Fruit fly (Drosophila melanogaster) whole organism, wandering third instar larva: ENCODE data around the gene alpha-Est7.

Source experiments
- Abd-B ChIP-seq: fragments of >200 bp; optimal IDR thresholded peaks from 2 replicates; lab custom pipeline; 2017; ENCODE audit warnings: missing biosample characterization, missing genetic modification characterization
- CG32264 ChIP-seq: fragments of 200-800 bp; sonication (Bioruptor generic); optimal IDR thresholded peaks from 2 replicates; lab custom pipeline; 2016; ENCODE audit warnings: missing biosample characterization, missing genetic modification characterization
- CG9705 ChIP-seq: fragments of 200-800 bp; sonication (Bioruptor generic); optimal IDR thresholded peaks from 2 replicates; lab custom pipeline; 2018; ENCODE audit warnings: missing biosample characterization, mild to moderate bottlenecking, missing genetic modification characterization
- CrebA ChIP-seq: fragments of 200-800 bp; sonication (Bioruptor generic); optimal IDR thresholded peaks from 2 replicates; lab custom pipeline; 2016; ENCODE audit warnings: missing biosample characterization, mild to moderate bottlenecking, missing genetic modification characterization, borderline replicate concordance
- Dfd ChIP-seq: fragments of >200 bp; optimal IDR thresholded peaks from 2 replicates; lab custom pipeline; 2017; ENCODE audit warnings: missing biosample characterization, missing genetic modification characterization
- Dif ChIP-seq: fragments of 200-275, 200-300 bp; sonication (Bioruptor generic); optimal IDR thresholded peaks from 2 replicates; lab custom pipeline; 2018; ENCODE audit warnings: missing biosample characterization, missing genetic modification characterization; ENCODE audit not compliant: partially characterized antibody
- GATAd ChIP-seq: sonication (Bioruptor generic); optimal IDR thresholded peaks from 2 replicates; lab custom pipeline; 2016; ENCODE audit warnings: missing biosample characterization, missing genetic modification characterization
- HLH106 ChIP-seq: fragments of 200-800 bp; optimal IDR thresholded peaks from 3 replicates; lab custom pipeline; 2019; ENCODE audit warnings: missing biosample characterization, mild to moderate bottlenecking, missing genetic modification characterization, moderate library complexity
- Hnf4 ChIP-seq: fragments of 200-800 bp; sonication (Bioruptor generic); optimal IDR thresholded peaks from 2 replicates; lab custom pipeline; 2016; ENCODE audit warnings: missing biosample characterization, mild to moderate bottlenecking, missing genetic modification characterization
- Hr78 ChIP-seq: fragments of >200 bp; optimal IDR thresholded peaks from 2 replicates; lab custom pipeline; 2017; ENCODE audit warnings: missing biosample characterization, missing genetic modification characterization
- Hr83 ChIP-seq: fragments of 200-300 bp; sonication (Bioruptor generic); optimal IDR thresholded peaks from 2 replicates; lab custom pipeline; 2016; ENCODE audit warnings: missing biosample characterization, mild to moderate bottlenecking, missing genetic modification characterization, moderate library complexity; ENCODE audit not compliant: poor library complexity, severe bottlenecking
- Jra ChIP-seq: sonication (Bioruptor generic); optimal IDR thresholded peaks from 2 replicates; lab custom pipeline; 2016; ENCODE audit warnings: missing biosample characterization, missing genetic modification characterization
- Mio ChIP-seq: sonication (Bioruptor generic); optimal IDR thresholded peaks from 2 replicates; lab custom pipeline; 2016; ENCODE audit warnings: missing biosample characterization, missing genetic modification characterization
- Myc ChIP-seq: fragments of >200 bp; optimal IDR thresholded peaks from 2 replicates; lab custom pipeline; 2017
- N ChIP-seq: fragments of >200 bp; optimal IDR thresholded peaks from 2 replicates; lab custom pipeline; 2018; ENCODE audit warnings: missing biosample characterization, missing external identifiers, missing genetic modification characterization
- OdsH ChIP-seq: fragments of 200-800 bp; sonication (Bioruptor generic); optimal IDR thresholded peaks from 2 replicates; lab custom pipeline; 2016; ENCODE audit warnings: missing biosample characterization, mild to moderate bottlenecking, missing genetic modification characterization
- Rel ChIP-seq, 2 experiments: fragments of 200-800 bp; sonication (Bioruptor generic) in 1 of 2; optimal IDR thresholded peaks; 2 replicates in 1 of 2; 3 replicates in 1 of 2; lab custom pipeline; 2016 to 2019; ENCODE audit warnings: mild to moderate bottlenecking in 2 of 2, missing biosample characterization in 2 of 2, missing genetic modification characterization in 2 of 2, moderate library complexity in 1 of 2
- Sp1 ChIP-seq: fragments of 200-800 bp; sonication (Bioruptor generic); optimal IDR thresholded peaks from 3 replicates; lab custom pipeline; 2019; ENCODE audit warnings: missing biosample characterization, mild to moderate bottlenecking, missing genetic modification characterization, moderate library complexity
- Vsx2 ChIP-seq: fragments of 200-300, 225-300 bp; sonication (Bioruptor generic); optimal IDR thresholded peaks from 2 replicates; lab custom pipeline; 2018; ENCODE audit warnings: missing biosample characterization, missing genetic modification characterization; ENCODE audit not compliant: partially characterized antibody
- br ChIP-seq: fragments of 200-800 bp; sonication (Bioruptor generic); optimal IDR thresholded peaks from 2 replicates; lab custom pipeline; 2016; ENCODE audit warnings: missing biosample characterization, missing genetic modification characterization
- brk ChIP-seq: fragments of 200-800 bp; sonication (Bioruptor generic); optimal IDR thresholded peaks from 2 replicates; lab custom pipeline; 2016; ENCODE audit warnings: missing biosample characterization, mild to moderate bottlenecking, missing genetic modification characterization
- dl ChIP-seq, 2 experiments: fragments of 175-275, 200-275 bp in 1 of 2; fragments of 200-275 bp in 1 of 2; sonication (Bioruptor generic); optimal IDR thresholded peaks; lab custom pipeline; 2018; ENCODE audit warnings: mild to moderate bottlenecking in 2 of 2, missing biosample characterization in 2 of 2, missing genetic modification characterization in 2 of 2, moderate library complexity in 2 of 2; ENCODE audit not compliant: partially characterized antibody in 2 of 2, insufficient read depth in 1 of 2
- dmrt93B ChIP-seq: fragments of 200-800 bp; sonication (Bioruptor generic); optimal IDR thresholded peaks from 2 replicates; lab custom pipeline; 2018; ENCODE audit warnings: missing biosample characterization, mild to moderate bottlenecking, missing genetic modification characterization
- dsf ChIP-seq: sonication (Bioruptor generic); optimal IDR thresholded peaks from 2 replicates; lab custom pipeline; 2016; ENCODE audit warnings: missing biosample characterization, missing genetic modification characterization, borderline replicate concordance
- ey ChIP-seq: fragments of 200-800 bp; sonication (Bioruptor generic); optimal IDR thresholded peaks from 2 replicates; lab custom pipeline; 2016; ENCODE audit warnings: missing biosample characterization, missing genetic modification characterization
- foxo ChIP-seq, 2 experiments: fragments of 200-800 bp; sonication (Bioruptor generic); optimal IDR thresholded peaks; 2 replicates in 1 of 2; 3 replicates in 1 of 2; lab custom pipeline; 2016 to 2017; ENCODE audit warnings: missing biosample characterization in 2 of 2, missing genetic modification characterization in 2 of 2
- fru ChIP-seq: fragments of 200-800 bp; sonication (Bioruptor generic); optimal IDR thresholded peaks from 3 replicates; lab custom pipeline; 2016; ENCODE audit warnings: missing biosample characterization, mild to moderate bottlenecking, missing genetic modification characterization
- h ChIP-seq: fragments of 200-800 bp; sonication (Bioruptor generic); optimal IDR thresholded peaks from 3 replicates; lab custom pipeline; 2016; ENCODE audit warnings: missing biosample characterization, mild to moderate bottlenecking, missing genetic modification characterization
- jim ChIP-seq: fragments of 175-275, 200-325 bp; sonication (Bioruptor generic); optimal IDR thresholded peaks from 2 replicates; lab custom pipeline; 2016; ENCODE audit warnings: missing biosample characterization, mild to moderate bottlenecking, missing genetic modification characterization
- lola ChIP-seq: fragments of >200 bp; optimal IDR thresholded peaks from 2 replicates; lab custom pipeline; 2017; ENCODE audit warnings: missing biosample characterization, missing genetic modification characterization
- pan ChIP-seq: fragments of >200 bp; optimal IDR thresholded peaks from 2 replicates; lab custom pipeline; 2017
- psq ChIP-seq: fragments of 200-800 bp; sonication (Bioruptor generic); optimal IDR thresholded peaks from 3 replicates; lab custom pipeline; 2017; ENCODE audit warnings: missing biosample characterization, mild to moderate bottlenecking, missing genetic modification characterization, moderate library complexity
- rgr ChIP-seq: fragments of 200-800 bp; sonication (Bioruptor generic); optimal IDR thresholded peaks from 3 replicates; lab custom pipeline; 2016; ENCODE audit warnings: missing biosample characterization, mild to moderate bottlenecking, missing genetic modification characterization
- sage ChIP-seq: fragments of 200-800 bp; sonication (Bioruptor generic); optimal IDR thresholded peaks from 2 replicates; lab custom pipeline; 2016; ENCODE audit warnings: missing biosample characterization, mild to moderate bottlenecking, missing genetic modification characterization
- sv ChIP-seq: fragments of 200-800 bp; sonication (Bioruptor generic); optimal IDR thresholded peaks from 3 replicates; lab custom pipeline; 2016; ENCODE audit warnings: missing biosample characterization, missing genetic modification characterization
- tai ChIP-seq: sonication (Bioruptor generic); optimal IDR thresholded peaks from 2 replicates; lab custom pipeline; 2016; ENCODE audit warnings: missing biosample characterization, missing genetic modification characterization
- usp ChIP-seq: fragments of >200 bp; optimal IDR thresholded peaks from 2 replicates; lab custom pipeline; 2017; ENCODE audit warnings: missing biosample characterization, missing genetic modification characterization
- woc ChIP-seq: sonication (Bioruptor generic); optimal IDR thresholded peaks from 2 replicates; lab custom pipeline; 2016; ENCODE audit warnings: missing biosample characterization, mild to moderate bottlenecking, missing genetic modification characterization

The alpha-Est7 gene

DNA sequence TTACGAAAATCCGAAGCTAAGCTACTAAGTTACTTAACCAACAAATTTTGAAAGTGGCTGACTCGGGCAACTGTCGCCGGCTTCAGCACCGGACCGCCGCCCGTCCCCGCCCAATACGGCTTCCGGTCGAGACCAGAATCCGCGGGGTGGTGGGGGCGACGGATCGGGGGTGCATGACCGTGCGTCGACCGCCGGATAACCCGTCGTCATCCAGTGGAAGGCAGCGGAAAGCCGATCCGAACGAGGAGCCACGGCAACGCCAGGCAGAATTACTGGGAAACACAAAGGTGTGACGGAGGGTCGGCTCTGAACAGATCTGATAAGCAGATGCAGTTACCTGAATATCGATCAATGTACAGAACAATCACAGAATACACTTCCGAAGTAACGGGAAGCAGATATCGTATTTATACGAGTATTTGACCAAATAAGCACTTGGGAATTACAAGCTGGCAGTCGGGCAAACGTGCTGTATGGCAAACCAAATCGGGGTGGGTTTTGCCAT lies 48.9 kb downstream of the alpha-Est7 start (continued):
- TF ChIP-seq Jra (GFP tag; lab: Kevin White, UChicago) (peak; percentile 6), dsf (GFP tag; lab: Kevin White, UChicago) (no peak), brk (no peak)

DNA sequence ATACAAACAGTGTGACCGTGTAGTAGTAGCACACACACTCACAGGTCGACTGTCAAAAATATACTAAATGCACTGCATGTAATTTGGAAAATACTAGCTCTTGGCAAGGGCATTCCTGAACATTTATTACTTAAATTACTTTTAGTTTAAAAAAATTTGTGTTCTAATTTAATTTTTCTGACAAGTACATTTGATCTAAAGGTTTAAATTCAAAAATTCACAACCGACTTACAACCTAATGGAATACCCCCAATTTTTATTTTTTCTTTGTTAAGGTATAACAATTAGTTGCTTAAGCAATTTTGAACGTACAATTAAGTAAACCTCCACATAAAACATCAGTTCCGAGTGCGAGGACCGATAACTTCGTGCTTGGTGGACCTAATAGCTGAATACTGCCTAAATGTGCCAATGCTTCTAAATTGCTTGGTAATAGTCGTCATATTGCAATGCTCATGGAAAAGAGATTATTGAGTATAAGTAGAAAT lies 49.7 kb downstream of the alpha-Est7 start, which contains the start of gene CG1142:
TSS of gene CG1142 (minus strand) at position 15 of the 488 bp plus-strand sequence.
- TF ChIP-seq Mio, result peak; percentile 84
- no peak for TF ChIP-seq jim (GFP tag; lab: Kevin White, UChicago)
- peak; percentile 13 for TF ChIP-seq Rel (GFP tag; optimal IDR thresholded peaks at IDR 0.05; lab: Kevin White, UChicago)
- peak; percentile 89 for TF ChIP-seq Rel (tag; optimal IDR thresholded peaks at IDR 0.05; lab: Kevin White, UChicago)
- peak; percentile 96 for TF ChIP-seq Hnf4
- peak; percentile 91 for TF ChIP-seq woc (GFP tag; lab: Kevin White, UChicago)
- peak; percentile 96 for TF ChIP-seq fru (GFP tag; lab: Kevin White, UChicago)
- no peak for TF ChIP-seq Hr78 (GFP tag; lab: Kevin White, UChicago)
- TF ChIP-seq GATAd (GFP tag; lab: Kevin White, UChicago), result peak; percentile 89
- TF ChIP-seq N (GFP tag; lab: Kevin White, UChicago), result no peak
- TF ChIP-seq tai, result peak; percentile 95
- TF ChIP-seq Jra (GFP tag; lab: Kevin White, UChicago), result peak; percentile 92
- TF ChIP-seq HLH106, result peak; percentile 99
- peak; percentile 96 for TF ChIP-seq sv (GFP tag; lab: Kevin White, UChicago)
- TF ChIP-seq foxo (GFP tag; optimal IDR thresholded peaks at IDR 0.05; lab: Kevin White, UChicago), result peak; percentile 85 to 97
- peak; percentile 89 for TF ChIP-seq CG32264 (GFP tag; lab: Kevin White, UChicago)
- TF ChIP-seq CG9705, result peak; percentile 96
- no peak for TF ChIP-seq pan (lab: Kevin White, UChicago)
- TF ChIP-seq Myc (lab: Kevin White, UChicago), result no peak
- no peak for TF ChIP-seq Vsx2 (GFP tag; lab: Kevin White, UChicago)
- TF ChIP-seq OdsH (GFP tag; lab: Kevin White, UChicago), result peak; percentile 96
- peak; percentile 91 for TF ChIP-seq sage
- no peak for TF ChIP-seq Dif (GFP tag; lab: Kevin White, UChicago)
- TF ChIP-seq Abd-B (GFP tag; lab: Kevin White, UChicago), result no peak
- peak; percentile 99 for TF ChIP-seq Sp1
- TF ChIP-seq dl (GFP tag; optimal IDR thresholded peaks at IDR 0.05; lab: Kevin White, UChicago; ENCODE audit: insufficient read depth in 1 of 2, partially characterized antibody in 2 of 2), result no peak
- peak; percentile 94 for TF ChIP-seq dmrt93B (GFP tag; lab: Kevin White, UChicago)
- peak; percentile 95 for TF ChIP-seq br
- peak; percentile 98 for TF ChIP-seq rgr
- no peak for TF ChIP-seq usp (GFP tag; lab: Kevin White, UChicago)
- TF ChIP-seq psq (GFP tag; lab: Kevin White, UChicago), result peak; percentile 94
- TF ChIP-seq ey (GFP tag; lab: Kevin White, UChicago), result peak; percentile 96
- peak; percentile 88 for TF ChIP-seq Hr83 (GFP tag; lab: Kevin White, UChicago)
- peak; percentile 93 for TF ChIP-seq brk
- TF ChIP-seq CrebA, result peak; percentile 82
- peak; percentile 58 for TF ChIP-seq Dfd (GFP tag; lab: Kevin White, UChicago)
- TF ChIP-seq h (GFP tag; lab: Kevin White, UChicago), result peak; percentile 96
- TF ChIP-seq dsf (GFP tag; lab: Kevin White, UChicago), result peak; percentile 87
- TF ChIP-seq lola (GFP tag; lab: Kevin White, UChicago), result no peak

DNA sequence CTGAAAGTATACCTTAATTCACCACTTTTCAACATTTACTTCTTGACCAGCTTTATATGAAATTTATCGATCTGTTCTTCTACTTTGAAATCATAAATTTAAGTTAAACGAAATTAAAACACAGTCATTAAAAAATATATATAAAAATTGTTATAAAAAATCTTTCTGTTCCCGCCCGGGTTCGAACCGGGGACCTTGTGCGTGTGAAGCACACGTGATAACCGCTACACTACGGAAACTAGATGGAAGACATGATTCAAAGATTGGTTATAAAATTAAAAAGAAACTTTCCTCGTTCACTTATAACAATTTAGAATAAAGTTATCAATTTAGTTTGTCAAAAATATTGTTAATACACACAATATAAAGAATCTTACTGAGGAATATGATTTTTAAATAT lies 51.7 kb downstream of the alpha-Est7 start:
- TF ChIP-seq CrebA, result peak; percentile 30
- peak; percentile 8 for TF ChIP-seq Myc (lab: Kevin White, UChicago)
- no peak for TF ChIP-seq Vsx2 (GFP tag; lab: Kevin White, UChicago)
- no peak for TF ChIP-seq CG9705
- TF ChIP-seq Rel (GFP tag; optimal IDR thresholded peaks at IDR 0.05; lab: Kevin White, UChicago), result no peak
- peak; percentile 82 for TF ChIP-seq Rel (tag; optimal IDR thresholded peaks at IDR 0.05; lab: Kevin White, UChicago)
- TF ChIP-seq, all 38 proteins: peak for 3
